Fruit fly (Drosophila melanogaster) whole organism, embryonic: ENCODE data around the gene CG2182.

ENCODE experiments used
- CG10147 ChIP-seq: fragments of 200-800 bp; sonication (Bioruptor generic); optimal IDR thresholded peaks from 2 replicates; lab custom pipeline; 2019; ENCODE audit warnings: missing biosample characterization, mild to moderate bottlenecking, missing genetic modification characterization, moderate library complexity
- CG12071 ChIP-seq: fragments of 200-800 bp; sonication (Bioruptor generic); optimal IDR thresholded peaks from 3 replicates; lab custom pipeline; 2018; ENCODE audit warnings: missing biosample characterization, mild to moderate bottlenecking, missing genetic modification characterization
- CG14667 ChIP-seq: fragments of 200-800 bp; sonication (Bioruptor generic); IDR thresholded peaks from 2 replicates; pipeline ENCODE4 v1.3.6; 2022; ENCODE audit warnings: missing biosample characterization, missing genetic modification characterization
- CG14710 ChIP-seq: fragments of 200-800 bp; sonication (Bioruptor generic); optimal IDR thresholded peaks from 3 replicates; lab custom pipeline; 2019; ENCODE audit warnings: missing biosample characterization, mild to moderate bottlenecking, missing genetic modification characterization, moderate library complexity
- CG17385 ChIP-seq: fragments of 200-800 bp; sonication (Bioruptor generic); optimal IDR thresholded peaks from 3 replicates; lab custom pipeline; 2018; ENCODE audit warnings: missing biosample characterization, mild to moderate bottlenecking, missing genetic modification characterization
- CG1792 ChIP-seq: fragments of 200-800 bp; sonication (Bioruptor generic); optimal IDR thresholded peaks from 2 replicates; lab custom pipeline; 2016; ENCODE audit warnings: missing biosample characterization, missing genetic modification characterization
- CG2116 ChIP-seq: fragments of 200-800 bp; sonication (Bioruptor generic); optimal IDR thresholded peaks from 3 replicates; lab custom pipeline; 2018; ENCODE audit warnings: missing biosample characterization, mild to moderate bottlenecking, missing genetic modification characterization
- CG2875 ChIP-seq: fragments of 200-800 bp; sonication (Bioruptor generic); optimal IDR thresholded peaks from 2 replicates; lab custom pipeline; 2017; ENCODE audit warnings: missing biosample characterization, mild to moderate bottlenecking, missing genetic modification characterization, missing genetic modification reagents
- CG30403 ChIP-seq: fragments of 200-800 bp; sonication (Bioruptor generic); optimal IDR thresholded peaks from 3 replicates; lab custom pipeline; 2016; ENCODE audit warnings: missing biosample characterization, missing genetic modification characterization
- CG32772 ChIP-seq: fragments of 200-800 bp; sonication (Bioruptor generic); IDR thresholded peaks from 2 replicates; pipeline ENCODE4 v1.3.6; 2022; ENCODE audit warnings: missing biosample characterization, missing genetic modification characterization
- CG3838 ChIP-seq: fragments of 200-800 bp; sonication (Bioruptor generic); optimal IDR thresholded peaks from 3 replicates; lab custom pipeline; 2016; ENCODE audit warnings: missing biosample characterization, missing genetic modification characterization
- CG4360 ChIP-seq: fragments of 200-800 bp; sonication (Bioruptor generic); IDR thresholded peaks from 2 replicates; pipeline ENCODE4 v1.3.6; 2022; ENCODE audit warnings: missing biosample characterization, missing genetic modification characterization
- CG4404 ChIP-seq: fragments of 200-800 bp; sonication (Bioruptor generic); IDR thresholded peaks from 2 replicates; pipeline ENCODE4 v1.3.6; 2022; ENCODE audit warnings: missing biosample characterization, missing genetic modification characterization
- CG4707 ChIP-seq: fragments of 200-800 bp; sonication (Bioruptor generic); optimal IDR thresholded peaks from 2 replicates; lab custom pipeline; 2018; ENCODE audit warnings: missing biosample characterization, mild to moderate bottlenecking, missing genetic modification characterization, moderate library complexity
- CG4730 ChIP-seq: fragments of 200-800 bp; sonication (Bioruptor generic); IDR thresholded peaks from 2 replicates; pipeline ENCODE4 v1.3.6; 2022; ENCODE audit warnings: missing biosample characterization, missing genetic modification characterization
- CG7839 ChIP-seq: fragments of 200-800 bp; sonication (Bioruptor generic); optimal IDR thresholded peaks from 3 replicates; lab custom pipeline; 2018; ENCODE audit warnings: missing biosample characterization, mild to moderate bottlenecking, missing genetic modification characterization, moderate library complexity
- CG8388 ChIP-seq: fragments of 200-800 bp; sonication (Bioruptor generic); optimal IDR thresholded peaks from 2 replicates; lab custom pipeline; 2019; ENCODE audit warnings: missing biosample characterization, mild to moderate bottlenecking, missing genetic modification characterization, moderate library complexity
- Camta ChIP-seq: fragments of 200-800 bp; sonication (Bioruptor generic); optimal IDR thresholded peaks from 2 replicates; lab custom pipeline; 2016; ENCODE audit warnings: missing biosample characterization, missing genetic modification characterization
- Deaf1 ChIP-seq: fragments of 200-800 bp; optimal IDR thresholded peaks from 3 replicates; lab custom pipeline; 2019; ENCODE audit warnings: missing biosample characterization, mild to moderate bottlenecking, missing genetic modification characterization, moderate library complexity
- Dref ChIP-seq: fragments of 200-800 bp; sonication (Bioruptor generic); IDR thresholded peaks from 2 replicates; pipeline ENCODE4 v1.3.6; 2022; ENCODE audit warnings: missing biosample characterization, missing genetic modification characterization
- E2f1 ChIP-seq: fragments of 200-800 bp; sonication (Bioruptor generic); IDR thresholded peaks from 2 replicates; pipeline ENCODE4 v1.3.6; 2022; ENCODE audit warnings: missing biosample characterization, missing genetic modification characterization
- HHEX ChIP-seq: fragments of 200-800 bp; sonication (Bioruptor generic); optimal IDR thresholded peaks from 3 replicates; lab custom pipeline; 2017; ENCODE audit warnings: missing biosample characterization, mild to moderate bottlenecking, missing genetic modification characterization, missing genetic modification reagents
- HLH4C ChIP-seq: fragments of 200-800 bp; sonication (Bioruptor generic); IDR thresholded peaks from 3 replicates; pipeline ENCODE4 v1.3.6; 2022; ENCODE audit warnings: missing biosample characterization, missing genetic modification characterization; ENCODE audit not compliant: partially characterized antibody
- Hr51 ChIP-seq, 2 experiments: fragments of 200-800 bp; sonication (Bioruptor generic); optimal IDR thresholded peaks; 2 replicates in 1 of 2; 3 replicates in 1 of 2; lab custom pipeline; 2016 to 2018; ENCODE audit warnings: missing biosample characterization in 2 of 2, missing genetic modification characterization in 2 of 2, mild to moderate bottlenecking in 1 of 2, moderate library complexity in 1 of 2
- Hr78 ChIP-seq, 2 experiments: fragments of 200-800 bp in 1 of 2; fragments of >200 bp in 1 of 2; sonication (Bioruptor generic) in 1 of 2; optimal IDR thresholded peaks; 2 replicates each; lab custom pipeline; 2017 to 2019; ENCODE audit warnings: missing biosample characterization in 2 of 2, missing genetic modification characterization in 2 of 2, mild to moderate bottlenecking in 1 of 2, moderate library complexity in 1 of 2
- Med ChIP-seq: fragments of 200-800 bp; sonication (Bioruptor generic); peaks from one replicate; lab custom pipeline; 2016; ENCODE audit warnings: missing biosample characterization, missing genetic modification characterization, mild to moderate bottlenecking, inconsistent platforms, moderate library complexity
- Mes4 ChIP-seq: fragments of 200-800 bp; sonication (Bioruptor generic); optimal IDR thresholded peaks from 2 replicates; lab custom pipeline; 2016; ENCODE audit warnings: missing biosample characterization, missing genetic modification characterization
- Oli ChIP-seq: fragments of 200-800 bp; sonication (Bioruptor generic); optimal IDR thresholded peaks from 2 replicates; lab custom pipeline; 2018; ENCODE audit warnings: missing biosample characterization, mild to moderate bottlenecking, missing genetic modification characterization, moderate library complexity
- Poxn ChIP-seq: fragments of 200-800 bp; sonication (Bioruptor generic); IDR thresholded peaks from 2 replicates; pipeline ENCODE4 v1.3.6; 2022; ENCODE audit warnings: missing biosample characterization, missing genetic modification characterization
- cg ChIP-seq: fragments of 200-800 bp; sonication (Bioruptor generic); optimal IDR thresholded peaks from 3 replicates; lab custom pipeline; 2019; ENCODE audit warnings: missing biosample characterization, mild to moderate bottlenecking, missing genetic modification characterization, moderate library complexity
- crp ChIP-seq, 2 experiments: fragments of 200-800 bp; sonication (Bioruptor generic); optimal IDR thresholded peaks; 2 replicates in 1 of 2; 3 replicates in 1 of 2; lab custom pipeline; 2017; ENCODE audit warnings: missing biosample characterization in 2 of 2, missing genetic modification characterization in 2 of 2, mild to moderate bottlenecking in 1 of 2, moderate library complexity in 1 of 2
- dpn ChIP-seq, 2 experiments: fragments of 200-800 bp; sonication (Bioruptor generic); optimal IDR thresholded peaks; 3 replicates each; lab custom pipeline; 2016; ENCODE audit warnings: missing biosample characterization in 2 of 2, missing genetic modification characterization in 2 of 2
- fd64A ChIP-seq: fragments of 200-800 bp; sonication (Bioruptor generic); optimal IDR thresholded peaks from 3 replicates; lab custom pipeline; 2018; ENCODE audit warnings: missing biosample characterization, mild to moderate bottlenecking, missing genetic modification characterization
- fd96Cb ChIP-seq: fragments of 200-800 bp; sonication (Bioruptor generic); optimal IDR thresholded peaks from 2 replicates; lab custom pipeline; 2018; ENCODE audit warnings: missing biosample characterization, mild to moderate bottlenecking, missing genetic modification characterization, moderate library complexity
- gcm ChIP-seq: fragments of 200-800 bp; sonication (Bioruptor generic); optimal IDR thresholded peaks from 2 replicates; lab custom pipeline; 2019; ENCODE audit warnings: missing biosample characterization, mild to moderate bottlenecking, missing genetic modification characterization, moderate library complexity
- inv ChIP-seq: fragments of 200-800 bp; sonication (Bioruptor generic); IDR thresholded peaks from 2 replicates; pipeline ENCODE4 v1.3.6; 2022; ENCODE audit warnings: missing biosample characterization, missing genetic modification characterization; ENCODE audit not compliant: partially characterized antibody
- lab ChIP-seq: fragments of 200-800 bp; sonication (Bioruptor generic); optimal IDR thresholded peaks from 3 replicates; lab custom pipeline; 2017; ENCODE audit warnings: missing biosample characterization, missing genetic modification characterization, mild to moderate bottlenecking, moderate library complexity, missing genetic modification reagents
- lov ChIP-seq, 2 experiments: fragments of 200-800 bp in 1 of 2; fragments of >200 bp in 1 of 2; sonication (Bioruptor generic) in 1 of 2; IDR thresholded peaks in 1 of 2; optimal IDR thresholded peaks in 1 of 2; 2 replicates in 1 of 2; 3 replicates in 1 of 2; pipeline versions ENCODE4 v1.3.6 to Lab custom; 2017 to 2022; ENCODE audit warnings: missing biosample characterization in 1 of 2, missing genetic modification characterization in 1 of 2
- luna ChIP-seq: fragments of 200-800 bp; sonication (Bioruptor generic); optimal IDR thresholded peaks from 2 replicates; lab custom pipeline; 2016; ENCODE audit warnings: missing biosample characterization, missing genetic modification characterization
- psq ChIP-seq: fragments of 200-800 bp; sonication (Bioruptor generic); optimal IDR thresholded peaks from 2 replicates; lab custom pipeline; 2017; ENCODE audit warnings: missing biosample characterization, missing genetic modification characterization
- ro ChIP-seq: fragments of 200-800 bp; sonication (Bioruptor generic); IDR thresholded peaks from 2 replicates; pipeline ENCODE4 v1.3.6; 2022; ENCODE audit warnings: missing biosample characterization, missing genetic modification characterization
- sens ChIP-seq: fragments of 200-800 bp; sonication (Bioruptor generic); peaks from one replicate; lab custom pipeline; 2016; ENCODE audit warnings: missing biosample characterization, missing genetic modification characterization
- stwl ChIP-seq: fragments of 200-800 bp; sonication (Bioruptor generic); optimal IDR thresholded peaks from 3 replicates; lab custom pipeline; 2018; ENCODE audit warnings: missing biosample characterization, mild to moderate bottlenecking, missing genetic modification characterization, moderate library complexity
- z ChIP-seq: fragments of 200-800 bp; sonication (Bioruptor generic); IDR thresholded peaks from 3 replicates; pipeline ENCODE4 v1.3.6; 2022; ENCODE audit warnings: missing biosample characterization, missing genetic modification characterization
- zf30C ChIP-seq: fragments of 200-800 bp; sonication (Bioruptor generic); optimal IDR thresholded peaks from 3 replicates; lab custom pipeline; 2018; ENCODE audit warnings: missing biosample characterization, mild to moderate bottlenecking, missing genetic modification characterization

Gene CG2182

dm6 chr3R:5670660-5671264, 11.1 kb upstream of the CG2182 start (continued):
- 0 out of 2 replicates have a peak, but pooled peaks have one; percentile 9 for TF ChIP-seq Dref (GFP tag; lab: Robert Waterston, UW)
- TF ChIP-seq fd96Cb: no peak
- no peak for TF ChIP-seq CG32772
- TF ChIP-seq Mes4 (GFP tag; lab: Kevin White, UChicago): no peak
- peak; percentile 78 for TF ChIP-seq zf30C (GFP tag; lab: Kevin White, UChicago)
- TF ChIP-seq psq (GFP tag; lab: Kevin White, UChicago): peak; percentile 25
- no peak for TF ChIP-seq lov (optimal IDR thresholded peaks at IDR 0.05; lab: Kevin White, UChicago)
- TF ChIP-seq lov (GFP tag; IDR thresholded peaks at IDR 0.05; lab: Robert Waterston, UW): no peak
- no peak for TF ChIP-seq E2f1 (GFP tag; lab: Robert Waterston, UW)
- peak; percentile 78 for TF ChIP-seq CG2116
- TF ChIP-seq crp (GFP tag; optimal IDR thresholded peaks at IDR 0.05; lab: Kevin White, UChicago): peak in 1 of 2 experiments; percentile 74
- TF ChIP-seq CG3838: no peak
- TF ChIP-seq ro (GFP tag; lab: Robert Waterston, UW): no peak
- TF ChIP-seq dpn (GFP tag; optimal IDR thresholded peaks at IDR 0.05; lab: Kevin White, UChicago): no peak
- peak; percentile 76 for TF ChIP-seq gcm (GFP tag; lab: Kevin White, UChicago)
- peak; percentile 47 for TF ChIP-seq sens (GFP tag; lab: Kevin White, UChicago)
- TF ChIP-seq, all 482 proteins: peak for 13

DNA sequence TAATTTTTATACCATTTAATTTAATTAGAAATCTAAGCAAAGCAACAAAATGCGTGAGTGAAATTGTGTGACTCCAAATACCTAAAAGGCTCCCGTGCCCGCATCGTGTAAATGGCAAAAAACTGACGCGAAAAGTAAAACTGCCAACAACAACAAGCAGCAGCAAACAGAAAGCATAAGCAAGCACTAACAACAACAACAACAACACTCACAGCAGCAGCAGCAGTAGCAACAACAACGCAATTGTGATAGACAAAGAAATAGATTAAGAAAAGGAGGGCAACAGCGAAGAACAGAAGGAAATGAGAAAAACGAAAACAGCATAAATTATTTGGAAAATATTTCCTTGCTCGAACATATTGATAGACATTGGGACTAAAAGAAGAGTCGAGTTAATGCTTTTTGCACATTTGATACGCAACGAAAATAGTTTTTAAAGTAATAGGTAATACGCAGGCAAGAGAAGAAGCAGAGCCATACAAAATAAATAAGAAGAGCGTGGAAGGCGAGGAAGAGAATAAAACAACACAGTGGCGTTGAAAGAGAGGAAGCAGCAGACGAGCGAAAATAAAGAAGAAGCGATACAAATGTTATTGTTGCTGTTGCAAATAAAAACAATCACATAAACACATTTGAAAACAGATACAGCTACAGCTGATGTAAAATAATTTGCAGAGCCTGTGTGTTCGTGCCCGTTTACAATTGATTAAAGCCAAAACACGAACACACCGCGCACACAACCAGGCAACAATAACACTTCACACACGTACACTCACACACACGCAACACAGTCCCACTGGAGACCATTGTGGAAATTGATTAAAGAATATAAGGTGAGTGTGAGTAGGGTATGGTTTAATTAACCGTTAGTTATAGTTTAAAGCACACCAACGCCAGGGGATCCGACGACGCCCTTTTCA, 10.3 kb upstream of the CG2182 start:
- no peak for TF ChIP-seq CG7839 (tag; lab: Kevin White, UChicago)
- 0 out of 3 replicates have a peak, but pooled peaks have one; percentile 5 for TF ChIP-seq HLH4C (GFP tag; lab: Robert Waterston, UW)
- TF ChIP-seq CG2875 (GFP tag; lab: Kevin White, UChicago): no peak
- no peak for TF ChIP-seq CG12071 (GFP tag; lab: Kevin White, UChicago)
- TF ChIP-seq luna (GFP tag; lab: Kevin White, UChicago): no peak
- peak; percentile 72 for TF ChIP-seq cg (GFP tag; lab: Kevin White, UChicago)
- TF ChIP-seq HHEX (GFP tag; lab: Kevin White, UChicago): no peak
- no peak for TF ChIP-seq Hr51 (GFP tag; optimal IDR thresholded peaks at IDR 0.05; lab: Kevin White, UChicago)
- no peak for TF ChIP-seq fd64A (GFP tag; lab: Kevin White, UChicago)
- TF ChIP-seq CG4404 (GFP tag; lab: Robert Waterston, UW): no peak
- no peak for TF ChIP-seq CG4707 (GFP tag; lab: Kevin White, UChicago)
- no peak for TF ChIP-seq Med
- no peak for TF ChIP-seq CG30403 (GFP tag; lab: Kevin White, UChicago)
- TF ChIP-seq inv: 0 out of 2 replicates have a peak, but pooled peaks have one; percentile 2
- TF ChIP-seq CG4730 (GFP tag; lab: Robert Waterston, UW): no peak
- TF ChIP-seq Oli (tag; lab: Kevin White, UChicago): no peak
- TF ChIP-seq Hr78 (GFP tag; optimal IDR thresholded peaks at IDR 0.05; lab: Kevin White, UChicago): no peak
- TF ChIP-seq CG2116: no peak
- peak; percentile 99 for TF ChIP-seq CG4360
- TF ChIP-seq Deaf1 (tag; lab: Kevin White, UChicago): peak; percentile 44
- peak; percentile 13 for TF ChIP-seq CG8388 (GFP tag; lab: Kevin White, UChicago)
- TF ChIP-seq z (GFP tag; lab: Robert Waterston, UW): no peak
- TF ChIP-seq CG17385 (GFP tag; lab: Kevin White, UChicago): peak; percentile 95
- TF ChIP-seq stwl (tag; lab: Kevin White, UChicago): no peak
- no peak for TF ChIP-seq CG14710 (tag; lab: Kevin White, UChicago)
- no peak for TF ChIP-seq CG14667 (GFP tag; lab: Robert Waterston, UW)
- TF ChIP-seq Camta: no peak
- TF ChIP-seq CG1792 (GFP tag; lab: Kevin White, UChicago): no peak
- no peak for TF ChIP-seq Poxn (GFP tag; lab: Robert Waterston, UW)
- TF ChIP-seq lab: no peak
- no peak for TF ChIP-seq CG10147 (GFP tag; lab: Kevin White, UChicago)
